Fruit fly (Drosophila melanogaster) whole organism, prepupa: Measurements from ENCODE around the gene CG18649.

ENCODE experiments used
- Blimp-1 ChIP-seq: fragments of 200-800 bp; sonication (Bioruptor generic); optimal IDR thresholded peaks from 3 replicates; lab custom pipeline; 2017; ENCODE audit warnings: missing biosample characterization, missing genetic modification characterization, mild to moderate bottlenecking, moderate library complexity, missing genetic modification reagents
- CG10631 ChIP-seq: fragments of 200-800 bp; sonication (Bioruptor generic); optimal IDR thresholded peaks from 2 replicates; lab custom pipeline; 2016; ENCODE audit warnings: missing biosample characterization, missing genetic modification characterization
- CG11294 ChIP-seq: fragments of 200-800 bp; sonication (Bioruptor generic); IDR thresholded peaks from 2 replicates; pipeline ENCODE4 v1.3.6; 2022; ENCODE audit warnings: missing biosample characterization, missing genetic modification characterization
- CG11762 ChIP-seq: fragments of 200-800 bp; sonication (Bioruptor generic); optimal IDR thresholded peaks from 3 replicates; lab custom pipeline; 2016; ENCODE audit warnings: missing biosample characterization, missing genetic modification characterization; ENCODE audit not compliant: insufficient read depth
- CG15336 ChIP-seq: fragments of 200-800 bp; sonication (Bioruptor generic); IDR thresholded peaks from 2 replicates; pipeline ENCODE4 v1.3.6; 2022; ENCODE audit warnings: missing biosample characterization, missing genetic modification characterization
- CG1621 ChIP-seq: fragments of 200-800 bp; sonication (Bioruptor generic); optimal IDR thresholded peaks from 3 replicates; lab custom pipeline; 2018; ENCODE audit warnings: missing biosample characterization, mild to moderate bottlenecking, missing genetic modification characterization
- CG16779 ChIP-seq: fragments of 200-800 bp; sonication (Bioruptor generic); optimal IDR thresholded peaks from 3 replicates; lab custom pipeline; 2017; ENCODE audit warnings: missing biosample characterization, mild to moderate bottlenecking, missing genetic modification characterization
- CG31627 ChIP-seq: fragments of 200-800 bp; sonication (Bioruptor generic); optimal IDR thresholded peaks from 3 replicates; lab custom pipeline; 2016; ENCODE audit warnings: missing biosample characterization, missing genetic modification characterization
- CG32006 ChIP-seq: fragments of 200-800 bp; sonication (Bioruptor generic); optimal IDR thresholded peaks from 3 replicates; lab custom pipeline; 2017; ENCODE audit warnings: missing biosample characterization, mild to moderate bottlenecking, missing genetic modification characterization
- CG4318 ChIP-seq: fragments of 200-800 bp; sonication (Bioruptor generic); optimal IDR thresholded peaks from 3 replicates; lab custom pipeline; 2017; ENCODE audit warnings: missing biosample characterization, mild to moderate bottlenecking, missing genetic modification characterization
- CG6163 ChIP-seq: fragments of 200-800 bp; sonication (Bioruptor generic); IDR thresholded peaks from 3 replicates; pipeline ENCODE4 v1.3.6; 2022; ENCODE audit warnings: missing biosample characterization, missing genetic modification characterization
- CG6792 ChIP-seq: fragments of 200-800 bp; sonication (Bioruptor generic); optimal IDR thresholded peaks from 3 replicates; lab custom pipeline; 2016; ENCODE audit warnings: missing biosample characterization, missing genetic modification characterization
- CG6808 ChIP-seq: fragments of 200-800 bp; sonication (Bioruptor generic); optimal IDR thresholded peaks from 3 replicates; lab custom pipeline; 2017; ENCODE audit warnings: missing biosample characterization, missing genetic modification characterization, mild to moderate bottlenecking, moderate library complexity, missing genetic modification reagents
- CG6854 ChIP-seq: fragments of 200-800 bp; sonication (Bioruptor generic); optimal IDR thresholded peaks from 2 replicates; lab custom pipeline; 2017; ENCODE audit warnings: missing biosample characterization, mild to moderate bottlenecking, missing genetic modification characterization
- CG8119 ChIP-seq: fragments of 200-800 bp; sonication (Bioruptor generic); IDR thresholded peaks from 3 replicates; pipeline ENCODE4 v1.3.6; 2022; ENCODE audit warnings: missing biosample characterization, missing genetic modification characterization
- CG8319 ChIP-seq: fragments of 200-800 bp; sonication (Bioruptor generic); optimal IDR thresholded peaks from 3 replicates; lab custom pipeline; 2016; ENCODE audit warnings: missing biosample characterization, missing genetic modification characterization
- CG8632 ChIP-seq: fragments of 200-800 bp; sonication (Bioruptor generic); optimal IDR thresholded peaks from 3 replicates; lab custom pipeline; 2016; ENCODE audit warnings: missing biosample characterization, missing genetic modification characterization
- Eip75B ChIP-seq: fragments of 200-800 bp; sonication (Bioruptor generic); optimal IDR thresholded peaks from 3 replicates; lab custom pipeline; 2016; ENCODE audit warnings: missing biosample characterization, missing genetic modification characterization
- Eip78C ChIP-seq: fragments of 200-800 bp; sonication (Bioruptor generic); peaks from one replicate; lab custom pipeline; 2016; ENCODE audit warnings: missing biosample characterization, missing genetic modification characterization
- Eip93F ChIP-seq: fragments of 200-800 bp; sonication (Bioruptor generic); optimal IDR thresholded peaks from 2 replicates; lab custom pipeline; 2016; ENCODE audit warnings: missing biosample characterization, mild to moderate bottlenecking, missing genetic modification characterization
- Ets21C ChIP-seq: fragments of 200-800 bp; sonication (Bioruptor generic); optimal IDR thresholded peaks from 3 replicates; lab custom pipeline; 2016; ENCODE audit warnings: missing biosample characterization, missing genetic modification characterization
- Ets96B ChIP-seq: fragments of 200-800 bp; optimal IDR thresholded peaks from 2 replicates; lab custom pipeline; 2019; ENCODE audit warnings: missing biosample characterization, mild to moderate bottlenecking, missing genetic modification characterization, moderate library complexity
- Hr39 ChIP-seq: fragments of 200-800 bp; sonication (Bioruptor generic); optimal IDR thresholded peaks from 2 replicates; lab custom pipeline; 2016; ENCODE audit warnings: missing biosample characterization, missing genetic modification characterization
- Hr4 ChIP-seq: fragments of 200-800 bp; sonication (Bioruptor generic); optimal IDR thresholded peaks from 3 replicates; lab custom pipeline; 2016; ENCODE audit warnings: missing biosample characterization, missing genetic modification characterization
- Met ChIP-seq: fragments of 200-800 bp; sonication (Bioruptor generic); optimal IDR thresholded peaks from 3 replicates; lab custom pipeline; 2016; ENCODE audit warnings: missing biosample characterization, missing genetic modification characterization
- OdsH ChIP-seq: fragments of 200-800 bp; sonication (Bioruptor generic); optimal IDR thresholded peaks from 3 replicates; lab custom pipeline; 2016; ENCODE audit warnings: missing biosample characterization, missing genetic modification characterization
- Smox ChIP-seq: fragments of 200-800 bp; sonication (Bioruptor generic); optimal IDR thresholded peaks from 3 replicates; lab custom pipeline; 2016; ENCODE audit warnings: missing biosample characterization, missing genetic modification characterization
- Sox102F ChIP-seq: fragments of 200-800 bp; sonication (Bioruptor generic); optimal IDR thresholded peaks from 2 replicates; lab custom pipeline; 2016; ENCODE audit warnings: missing biosample characterization, mild to moderate bottlenecking, missing genetic modification characterization
- Sox15 ChIP-seq: fragments of 200-800 bp; sonication (Bioruptor generic); optimal IDR thresholded peaks from 3 replicates; lab custom pipeline; 2016; ENCODE audit warnings: missing biosample characterization, missing genetic modification characterization
- achi ChIP-seq: fragments of 200-800 bp; sonication (Bioruptor generic); optimal IDR thresholded peaks from 3 replicates; lab custom pipeline; 2016; ENCODE audit warnings: missing biosample characterization, missing genetic modification characterization
- acj6 ChIP-seq: fragments of 200-800 bp; sonication (Bioruptor generic); optimal IDR thresholded peaks from 3 replicates; lab custom pipeline; 2016; ENCODE audit warnings: missing biosample characterization, missing genetic modification characterization
- cyc ChIP-seq: fragments of 200-800 bp; sonication (Bioruptor generic); optimal IDR thresholded peaks from 3 replicates; lab custom pipeline; 2016; ENCODE audit warnings: missing biosample characterization, missing genetic modification characterization
- dac ChIP-seq: fragments of 200-800 bp; sonication (Bioruptor generic); optimal IDR thresholded peaks from 2 replicates; lab custom pipeline; 2017; ENCODE audit warnings: missing biosample characterization, mild to moderate bottlenecking, missing genetic modification characterization
- dsx ChIP-seq: fragments of 200-800 bp; optimal IDR thresholded peaks from 3 replicates; lab custom pipeline; 2019; ENCODE audit warnings: missing biosample characterization, mild to moderate bottlenecking, missing genetic modification characterization, moderate library complexity; ENCODE audit not compliant: poor library complexity, severe bottlenecking
- eg ChIP-seq: fragments of 200-800 bp; sonication (Bioruptor generic); IDR thresholded peaks from 3 replicates; pipeline ENCODE4 v1.3.6; 2022; ENCODE audit warnings: missing biosample characterization, missing genetic modification characterization
- esn ChIP-seq: fragments of 200-800 bp; sonication (Bioruptor generic); optimal IDR thresholded peaks from 2 replicates; lab custom pipeline; 2016; ENCODE audit warnings: missing biosample characterization, mild to moderate bottlenecking, missing genetic modification characterization, moderate library complexity
- fd59A ChIP-seq: fragments of 200-800 bp; sonication (Bioruptor generic); optimal IDR thresholded peaks from 2 replicates; lab custom pipeline; 2017; ENCODE audit warnings: missing biosample characterization, mild to moderate bottlenecking, missing genetic modification characterization, missing genetic modification reagents
- fd85E ChIP-seq: fragments of 200-800 bp; sonication (Bioruptor generic); optimal IDR thresholded peaks from 3 replicates; lab custom pipeline; 2016; ENCODE audit warnings: missing biosample characterization, missing genetic modification characterization
- fkh ChIP-seq: fragments of 200-800 bp; sonication (Bioruptor generic); optimal IDR thresholded peaks from 3 replicates; lab custom pipeline; 2017; ENCODE audit warnings: missing biosample characterization, mild to moderate bottlenecking, missing genetic modification characterization, moderate library complexity
- lz ChIP-seq: fragments of 200-800 bp; sonication (Bioruptor generic); optimal IDR thresholded peaks from 3 replicates; lab custom pipeline; 2016; ENCODE audit warnings: missing biosample characterization, missing genetic modification characterization
- pdm3 ChIP-seq: fragments of 200-800 bp; sonication (Bioruptor generic); optimal IDR thresholded peaks from 3 replicates; lab custom pipeline; 2016; ENCODE audit warnings: missing biosample characterization, missing genetic modification characterization
- salr ChIP-seq, 2 experiments: fragments of 200-800 bp; sonication (Bioruptor generic); optimal IDR thresholded peaks; 3 replicates each; lab custom pipeline; 2016 to 2018; ENCODE audit warnings: missing biosample characterization in 2 of 2, missing genetic modification characterization in 2 of 2, mild to moderate bottlenecking in 1 of 2
- spab ChIP-seq: fragments of 200-800 bp; sonication (Bioruptor generic); optimal IDR thresholded peaks from 2 replicates; lab custom pipeline; 2017; ENCODE audit warnings: missing biosample characterization, mild to moderate bottlenecking, missing genetic modification characterization, missing genetic modification reagents
- svp ChIP-seq: fragments of 200-800 bp; sonication (Bioruptor generic); peaks from one replicate; lab custom pipeline; 2016; ENCODE audit warnings: missing biosample characterization, missing genetic modification characterization
- topi ChIP-seq: fragments of 200-800 bp; sonication (Bioruptor generic); optimal IDR thresholded peaks from 3 replicates; lab custom pipeline; 2016; ENCODE audit warnings: missing biosample characterization, missing genetic modification characterization
- vri ChIP-seq: fragments of 200-800 bp; sonication (Bioruptor generic); optimal IDR thresholded peaks from 3 replicates; lab custom pipeline; 2016; ENCODE audit warnings: missing biosample characterization, mild to moderate bottlenecking, missing genetic modification characterization

Gene CG18649

dm6 chr3L:15094589-15095288, 40.8 kb upstream of the CG18649 start, which contains the start of the genes sstn, Plp and GlyRS (continued):
- TF ChIP-seq CG6854 (GFP tag; lab: Kevin White, UChicago), result no peak
- peak; percentile 28 for TF ChIP-seq Ets96B (tag; lab: Kevin White, UChicago)
- no peak for TF ChIP-seq CG11294 (GFP tag; lab: Robert Waterston, UW)
- TF ChIP-seq salr (GFP tag; optimal IDR thresholded peaks at IDR 0.05; lab: Kevin White, UChicago), result peak in 1 of 2 experiments; percentile 19
- TF ChIP-seq Blimp-1 (GFP tag; lab: Kevin White, UChicago), result peak; percentile 33
- no peak for TF ChIP-seq Hr39 (GFP tag; lab: Kevin White, UChicago)
- TF ChIP-seq CG6792 (GFP tag; lab: Kevin White, UChicago), result peak; percentile 17
- TF ChIP-seq Sox15, result no peak
- peak; percentile 33 for TF ChIP-seq achi (GFP tag; lab: Kevin White, UChicago)

DNA sequence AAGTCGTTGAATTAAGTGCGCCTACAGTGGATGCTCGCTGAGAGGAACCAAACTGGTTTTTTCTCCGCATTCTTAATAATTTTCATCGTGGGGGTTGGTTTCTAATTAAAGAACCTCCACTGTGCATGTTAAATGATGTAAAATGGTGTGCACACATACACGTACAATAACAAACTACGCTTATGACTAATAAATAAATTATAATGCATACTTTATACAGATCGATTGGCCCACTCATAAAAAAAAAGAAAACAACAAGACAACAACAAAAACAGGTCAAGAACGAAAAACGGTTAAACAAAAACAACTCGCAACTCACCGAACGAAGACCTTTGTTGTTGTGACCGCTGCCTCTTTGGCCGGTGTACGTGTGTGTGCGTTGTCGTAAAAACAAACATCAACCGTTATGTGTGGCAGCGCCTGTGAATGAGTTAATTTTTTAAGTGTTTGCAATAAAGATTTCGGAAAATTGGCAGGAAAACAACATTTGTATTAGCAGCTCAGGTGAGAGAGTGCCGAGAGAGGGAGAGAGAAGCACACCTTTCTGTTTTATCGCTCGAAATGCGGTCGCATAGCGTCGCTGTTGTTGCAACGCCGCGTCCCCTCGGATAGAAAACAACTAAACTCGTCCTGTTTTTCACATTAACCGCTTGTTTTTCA, 40.1 kb upstream of the CG18649 start:
- peak; percentile 44; the same call in 1 of the 2 replicates for TF ChIP-seq CG15336 (GFP tag; lab: Robert Waterston, UW)
- peak; percentile 12 for TF ChIP-seq CG6792 (GFP tag; lab: Kevin White, UChicago)
- peak; percentile 32 for TF ChIP-seq Sox102F (GFP tag; lab: Kevin White, UChicago)
- no peak for TF ChIP-seq dsx (GFP tag; lab: Kevin White, UChicago)
- no peak for TF ChIP-seq fd85E (GFP tag; lab: Kevin White, UChicago)
- TF ChIP-seq vri, result peak; percentile 77
- peak; percentile 4 for TF ChIP-seq Met (GFP tag; lab: Kevin White, UChicago)
- peak; percentile 66 for TF ChIP-seq fkh
- TF ChIP-seq CG8319 (GFP tag; lab: Kevin White, UChicago), result no peak
- TF ChIP-seq pdm3 (GFP tag; lab: Kevin White, UChicago), result peak; percentile 35
- TF ChIP-seq svp (GFP tag; lab: Kevin White, UChicago), result peak; percentile 85
- TF ChIP-seq CG32006 (GFP tag; lab: Kevin White, UChicago), result no peak
- TF ChIP-seq CG11762 (GFP tag; lab: Kevin White, UChicago), result no peak
- TF ChIP-seq Hr4 (GFP tag; lab: Kevin White, UChicago), result peak; percentile 19
- TF ChIP-seq Smox (GFP tag; lab: Kevin White, UChicago), result no peak
- TF ChIP-seq achi (GFP tag; lab: Kevin White, UChicago), result no peak
- no peak for TF ChIP-seq CG8632 (GFP tag; lab: Kevin White, UChicago)
- TF ChIP-seq spab (GFP tag; lab: Kevin White, UChicago), result no peak
- TF ChIP-seq topi (GFP tag; lab: Kevin White, UChicago), result peak; percentile 44
- no peak for TF ChIP-seq fd59A
- peak; percentile 20 for TF ChIP-seq Hr39 (GFP tag; lab: Kevin White, UChicago)
- TF ChIP-seq OdsH, result peak; percentile 14
- peak; percentile 73 for TF ChIP-seq Eip78C (GFP tag; lab: Kevin White, UChicago)
- TF ChIP-seq dac, result no peak
- no peak for TF ChIP-seq CG6163
- TF ChIP-seq CG31627, result peak; percentile 40
- no peak for TF ChIP-seq Eip93F
- TF ChIP-seq acj6 (GFP tag; lab: Kevin White, UChicago), result no peak
- TF ChIP-seq esn (GFP tag; lab: Kevin White, UChicago), result peak; percentile 37
- TF ChIP-seq Eip75B (GFP tag; lab: Kevin White, UChicago), result peak; percentile 15
- TF ChIP-seq Ets21C (GFP tag; lab: Kevin White, UChicago), result peak; percentile 3
- TF ChIP-seq CG4318, result no peak
- TF ChIP-seq Ets96B (tag; lab: Kevin White, UChicago), result no peak
- TF ChIP-seq CG1621 (tag; lab: Kevin White, UChicago), result no peak
- peak; percentile 2 for TF ChIP-seq lz (GFP tag; lab: Kevin White, UChicago)
- no peak for TF ChIP-seq CG8119 (GFP tag; lab: Robert Waterston, UW)
- no peak for TF ChIP-seq salr (GFP tag; optimal IDR thresholded peaks at IDR 0.05; lab: Kevin White, UChicago)
- no peak for TF ChIP-seq CG11294 (GFP tag; lab: Robert Waterston, UW)
- no peak for TF ChIP-seq CG10631 (GFP tag; lab: Kevin White, UChicago)
- no peak for TF ChIP-seq Sox15
- TF ChIP-seq CG6854 (GFP tag; lab: Kevin White, UChicago), result no peak
- no peak for TF ChIP-seq CG16779 (tag; lab: Kevin White, UChicago)
- peak; percentile 48; the same call in 1 of the 3 replicates for TF ChIP-seq eg (GFP tag; lab: Robert Waterston, UW)
- TF ChIP-seq cyc (GFP tag; lab: Kevin White, UChicago), result peak; percentile 29
- peak; percentile 32 for TF ChIP-seq CG6808
